Worm (Caenorhabditis elegans) whole organism, mixed stage, embryonic: Measurements from ENCODE around the gene wht-6.

Experiments used
- elt-3 ChIP-seq: fragments of 150-350 bp; optimal IDR thresholded peaks from 2 replicates; lab custom pipeline; 2014; ENCODE audit warnings: missing biosample characterization, missing genetic modification characterization
- lsy-2 ChIP-seq: fragments of 150-350 bp; optimal IDR thresholded peaks from 2 replicates; lab custom pipeline; 2014; ENCODE audit warnings: missing biosample characterization, missing genetic modification characterization
- mab-5 ChIP-seq: fragments of 150-350 bp; optimal IDR thresholded peaks from 2 replicates; lab custom pipeline; 2014; ENCODE audit warnings: missing biosample characterization, missing genetic modification characterization
- nhr-28 ChIP-seq: fragments of 150-350 bp; optimal IDR thresholded peaks from 2 replicates; lab custom pipeline; 2014; ENCODE audit warnings: missing biosample characterization, missing genetic modification characterization
- unc-62 ChIP-seq: fragments of 150-350 bp; optimal IDR thresholded peaks from 2 replicates; lab custom pipeline; 2014; ENCODE audit warnings: missing biosample characterization, missing genetic modification reagents, missing genetic modification characterization
- ztf-11 ChIP-seq: fragments of 150-350 bp; optimal IDR thresholded peaks from 2 replicates; lab custom pipeline; 2014; ENCODE audit warnings: missing biosample characterization, missing genetic modification characterization

DNA sequence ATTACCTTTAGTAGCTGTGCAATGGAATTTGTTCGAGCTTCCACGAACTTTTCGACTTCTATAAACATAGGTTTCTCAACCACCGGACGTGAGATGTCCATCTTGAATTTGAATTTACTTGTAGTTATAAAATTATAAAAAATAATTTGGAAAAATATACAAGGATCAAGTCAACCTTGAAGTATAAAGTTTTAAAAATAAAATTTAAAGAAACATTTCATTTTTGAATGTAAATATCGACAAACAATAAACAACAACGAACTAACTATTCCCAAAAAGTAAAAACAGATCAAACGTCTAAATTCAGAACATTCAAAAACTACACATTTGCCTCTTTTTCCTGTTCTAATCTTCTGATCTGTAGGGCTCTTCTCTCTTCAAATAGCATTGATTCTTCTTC lies 40.7 kb upstream of the wht-6 start, which contains the start of gene popl-1:
- TF ChIP-seq elt-3 (tag; lab: Kevin White, UChicago) (no peak), ztf-11 (tag; lab: Kevin White, UChicago) (no peak), mab-5 (tag; lab: Kevin White, UChicago) (no peak), unc-62 (no peak), lsy-2 (tag; lab: Kevin White, UChicago) (no peak), nhr-28 (tag; lab: Kevin White, UChicago) (no peak)
